Fruit fly (Drosophila melanogaster) whole organism, embryonic: ENCODE results near the gene CG9467.

ENCODE experiments used
- Atf3 ChIP-seq: fragments of 200-800 bp; sonication (Bioruptor generic); optimal IDR thresholded peaks from 3 replicates; lab custom pipeline; 2016; ENCODE audit warnings: missing biosample characterization, missing genetic modification characterization
- CG10654 ChIP-seq: fragments of 200-800 bp; sonication (Bioruptor generic); optimal IDR thresholded peaks from 2 replicates; lab custom pipeline; 2016; ENCODE audit warnings: missing biosample characterization, missing genetic modification characterization
- CG10959 ChIP-seq: fragments of 200-800 bp; sonication (Bioruptor generic); IDR thresholded peaks from 2 replicates; pipeline ENCODE4 v1.3.6; 2022; ENCODE audit warnings: missing biosample characterization, missing genetic modification characterization
- CG14441 ChIP-seq: fragments of 200-800 bp; sonication (Bioruptor generic); IDR thresholded peaks from 2 replicates; pipeline ENCODE4 v1.3.6; 2022; ENCODE audit warnings: missing biosample characterization, missing genetic modification characterization
- CG14667 ChIP-seq: fragments of 200-800 bp; sonication (Bioruptor generic); IDR thresholded peaks from 2 replicates; pipeline ENCODE4 v1.3.6; 2022; ENCODE audit warnings: missing biosample characterization, missing genetic modification characterization
- CG15601 ChIP-seq: fragments of 200-800 bp; sonication (Bioruptor generic); optimal IDR thresholded peaks from 3 replicates; lab custom pipeline; 2019; ENCODE audit warnings: missing biosample characterization, mild to moderate bottlenecking, missing genetic modification characterization, moderate library complexity
- CG16779 ChIP-seq: fragments of 200-800 bp; sonication (Bioruptor generic); IDR thresholded peaks from 2 replicates; pipeline ENCODE4 v1.3.6; 2022; ENCODE audit warnings: missing biosample characterization, missing genetic modification characterization
- CG2202 ChIP-seq: fragments of 200-800 bp; sonication (Bioruptor generic); optimal IDR thresholded peaks from 2 replicates; lab custom pipeline; 2018; ENCODE audit warnings: missing biosample characterization, mild to moderate bottlenecking, missing genetic modification characterization
- CG2678 ChIP-seq: fragments of 200-800 bp; sonication (Bioruptor generic); optimal IDR thresholded peaks from 3 replicates; lab custom pipeline; 2019; ENCODE audit warnings: missing biosample characterization, mild to moderate bottlenecking, missing genetic modification characterization, moderate library complexity
- CG30431 ChIP-seq: fragments of 200-800 bp; sonication (Bioruptor generic); optimal IDR thresholded peaks from 2 replicates; lab custom pipeline; 2017; ENCODE audit warnings: missing biosample characterization, missing genetic modification characterization
- CG31224 ChIP-seq: fragments of 200-800 bp; sonication (Bioruptor generic); IDR thresholded peaks from 2 replicates; pipeline ENCODE4 v1.3.6; 2022; ENCODE audit warnings: missing biosample characterization, missing genetic modification characterization
- CG32532 ChIP-seq: fragments of 200-800 bp; sonication (Bioruptor generic); IDR thresholded peaks from 2 replicates; pipeline ENCODE4 v1.3.6; 2022; ENCODE audit warnings: missing biosample characterization, missing genetic modification characterization
- CG3838 ChIP-seq: fragments of 200-800 bp; sonication (Bioruptor generic); optimal IDR thresholded peaks from 3 replicates; lab custom pipeline; 2016; ENCODE audit warnings: missing biosample characterization, missing genetic modification characterization
- CG4328 ChIP-seq: fragments of 200-800 bp; sonication (Bioruptor generic); optimal IDR thresholded peaks from 3 replicates; lab custom pipeline; 2017; ENCODE audit warnings: missing biosample characterization, missing genetic modification reagents, missing genetic modification characterization
- CG4360 ChIP-seq: fragments of 200-800 bp; sonication (Bioruptor generic); IDR thresholded peaks from 2 replicates; pipeline ENCODE4 v1.3.6; 2022; ENCODE audit warnings: missing biosample characterization, missing genetic modification characterization
- CG43689 ChIP-seq: fragments of 200-800 bp; sonication (Bioruptor generic); IDR thresholded peaks from 2 replicates; pipeline ENCODE4 v1.3.6; 2022; ENCODE audit warnings: missing biosample characterization, missing genetic modification characterization
- CG5245 ChIP-seq: fragments of 200-800 bp; sonication (Bioruptor generic); optimal IDR thresholded peaks from 3 replicates; lab custom pipeline; 2016; ENCODE audit warnings: missing biosample characterization, missing genetic modification characterization
- CG8924 ChIP-seq: fragments of 200-800 bp; optimal IDR thresholded peaks from 3 replicates; lab custom pipeline; 2019; ENCODE audit warnings: missing biosample characterization, mild to moderate bottlenecking, missing genetic modification characterization, moderate library complexity
- CG9932 ChIP-seq: fragments of 200-800 bp; sonication (Bioruptor generic); IDR thresholded peaks from 2 replicates; pipeline ENCODE4 v1.3.6; 2022; ENCODE audit warnings: missing biosample characterization, missing genetic modification characterization
- Dad ChIP-seq: fragments of 200-800 bp; sonication (Bioruptor generic); optimal IDR thresholded peaks from 3 replicates; lab custom pipeline; 2016; ENCODE audit warnings: missing biosample characterization, missing genetic modification characterization
- Dek ChIP-seq: fragments of 200-800 bp; sonication (Bioruptor generic); optimal IDR thresholded peaks from 3 replicates; lab custom pipeline; 2019; ENCODE audit warnings: missing biosample characterization, mild to moderate bottlenecking, missing genetic modification characterization, moderate library complexity
- Lhr ChIP-seq: fragments of 200-800 bp; sonication (Bioruptor generic); optimal IDR thresholded peaks from 3 replicates; lab custom pipeline; 2017; ENCODE audit warnings: mild to moderate bottlenecking, missing biosample characterization, missing genetic modification reagents, missing genetic modification characterization
- Meics ChIP-seq: fragments of 200-800 bp; sonication (Bioruptor generic); optimal IDR thresholded peaks from 2 replicates; lab custom pipeline; 2017; ENCODE audit warnings: missing biosample characterization, mild to moderate bottlenecking, missing genetic modification characterization
- aop ChIP-seq: fragments of 200-800 bp; sonication (Bioruptor generic); IDR thresholded peaks from 2 replicates; pipeline ENCODE4 v1.3.6; 2022; ENCODE audit warnings: missing biosample characterization, missing genetic modification characterization
- crc ChIP-seq: fragments of 200-800 bp; sonication (Bioruptor generic); optimal IDR thresholded peaks from 2 replicates; lab custom pipeline; 2016; ENCODE audit warnings: missing biosample characterization, missing genetic modification characterization
- disco-r ChIP-seq: fragments of 200-800 bp; sonication (Bioruptor generic); optimal IDR thresholded peaks from 2 replicates; lab custom pipeline; 2016; ENCODE audit warnings: missing biosample characterization, missing genetic modification characterization
- dpn ChIP-seq, 2 experiments: fragments of 200-800 bp; sonication (Bioruptor generic); optimal IDR thresholded peaks; 3 replicates each; lab custom pipeline; 2016; ENCODE audit warnings: missing biosample characterization in 2 of 2, missing genetic modification characterization in 2 of 2
- grau ChIP-seq: fragments of 200-800 bp; optimal IDR thresholded peaks from 3 replicates; lab custom pipeline; 2019; ENCODE audit warnings: missing biosample characterization, mild to moderate bottlenecking, missing genetic modification characterization, moderate library complexity
- hkb ChIP-seq, 2 experiments: fragments of 200-800 bp in 1 of 2; fragments of >200 bp in 1 of 2; sonication (Bioruptor generic) in 1 of 2; IDR thresholded peaks in 1 of 2; optimal IDR thresholded peaks in 1 of 2; 2 replicates each; pipeline versions ENCODE4 v1.3.6 to Lab custom; 2017 to 2022; ENCODE audit warnings: missing biosample characterization in 1 of 2, missing genetic modification characterization in 1 of 2
- lola ChIP-seq, 3 experiments: fragments of >200 bp in 2 of 3; fragments of 200-800 bp in 1 of 3; sonication (Bioruptor generic) in 1 of 3; optimal IDR thresholded peaks; 2 replicates each; lab custom pipeline; 2017 to 2019; ENCODE audit warnings: missing biosample characterization in 3 of 3, missing genetic modification characterization in 3 of 3, mild to moderate bottlenecking in 1 of 3, moderate library complexity in 1 of 3
- ranshi ChIP-seq: fragments of 200-800 bp; sonication (Bioruptor generic); IDR thresholded peaks from 2 replicates; pipeline ENCODE4 v1.3.6; 2022; ENCODE audit warnings: missing biosample characterization, missing genetic modification characterization
- salm ChIP-seq: fragments of 200-800 bp; sonication (Bioruptor generic); optimal IDR thresholded peaks from 2 replicates; lab custom pipeline; 2018; ENCODE audit warnings: missing biosample characterization, mild to moderate bottlenecking, missing genetic modification characterization
- scrt ChIP-seq: fragments of 200-800 bp; sonication (Bioruptor generic); optimal IDR thresholded peaks from 2 replicates; lab custom pipeline; 2018; ENCODE audit warnings: missing biosample characterization, mild to moderate bottlenecking, missing genetic modification characterization, moderate library complexity
- slbo ChIP-seq: fragments of 200-800 bp; sonication (Bioruptor generic); IDR thresholded peaks from 2 replicates; pipeline ENCODE4 v1.3.6; 2022; ENCODE audit warnings: missing biosample characterization, missing genetic modification characterization
- so ChIP-seq: fragments of 200-800 bp; sonication (Bioruptor generic); IDR thresholded peaks from 3 replicates; pipeline ENCODE4 v1.3.6; 2022; ENCODE audit warnings: missing biosample characterization, missing genetic modification characterization
- tin ChIP-seq: fragments of 200-800 bp; sonication (Bioruptor generic); optimal IDR thresholded peaks from 3 replicates; lab custom pipeline; 2016; ENCODE audit warnings: missing biosample characterization, missing genetic modification characterization
- zen ChIP-seq: fragments of 200-800 bp; sonication (Bioruptor generic); optimal IDR thresholded peaks from 3 replicates; lab custom pipeline; 2018; ENCODE audit warnings: missing biosample characterization, mild to moderate bottlenecking, missing genetic modification characterization, moderate library complexity

Gene CG9467

DNA sequence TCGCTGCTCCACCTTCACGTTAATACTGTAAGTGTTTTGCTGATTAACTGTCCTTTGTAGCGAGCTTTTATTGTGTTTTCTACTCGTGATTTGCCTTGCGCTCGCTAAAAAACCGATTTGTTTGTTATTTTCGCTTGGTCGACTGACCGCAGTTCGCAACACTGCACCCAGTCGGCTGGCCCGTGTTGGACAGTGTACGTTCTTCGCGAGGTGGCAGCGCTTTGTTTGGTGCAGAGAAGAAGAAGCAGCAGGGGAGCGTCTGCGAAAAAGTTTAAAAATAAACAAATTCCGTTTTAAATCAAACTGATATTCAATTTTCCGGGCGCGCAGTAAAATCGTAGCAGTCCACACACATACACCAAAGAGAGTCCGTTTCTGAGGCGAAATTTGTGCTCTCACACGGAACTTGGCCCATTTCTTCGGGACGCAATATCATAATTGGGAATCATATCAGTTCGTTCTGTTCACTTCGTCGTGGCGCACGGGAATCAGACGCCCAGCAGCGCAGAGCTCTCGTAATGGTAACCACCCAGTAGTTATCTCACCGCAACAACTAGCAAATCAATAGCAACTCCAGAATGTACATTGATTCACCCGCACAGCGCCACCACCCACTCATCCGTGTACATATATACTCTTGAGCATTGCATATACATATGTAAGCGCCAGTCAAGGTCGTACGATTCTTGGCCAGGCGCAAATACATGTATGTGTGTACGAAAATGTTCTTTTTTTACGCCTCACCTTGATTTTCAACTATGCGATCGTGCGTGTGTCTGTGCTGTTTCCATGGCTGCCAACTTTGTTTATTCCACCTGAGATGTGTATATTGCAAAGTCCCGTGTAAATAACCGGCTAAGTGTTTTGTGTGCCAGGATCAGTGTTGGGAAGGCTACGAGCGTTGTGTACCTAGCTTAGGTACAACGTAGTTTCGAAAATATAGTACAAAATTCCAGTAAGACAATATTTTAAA lies 32.9 kb downstream of the CG9467 start, which contains the start of gene Naa80 (continued):
- TF ChIP-seq CG3838 (no peak), aop (GFP tag; lab: Robert Waterston, UW) (no peak), slbo (peak; percentile 88), Meics (GFP tag; lab: Kevin White, UChicago) (peak; percentile 57), disco-r (GFP tag; lab: Kevin White, UChicago) (peak; percentile 7), CG15601 (tag; lab: Kevin White, UChicago) (peak; percentile 22), Atf3 (peak; percentile 45), CG5245 (GFP tag; lab: Kevin White, UChicago) (peak; percentile 21), CG2678 (tag; lab: Kevin White, UChicago) (no peak), CG14667 (GFP tag; lab: Robert Waterston, UW) (no peak; the same call in 1 of the 2 replicates), CG8924 (tag; lab: Kevin White, UChicago) (peak; percentile 60), CG10959 (GFP tag; lab: Robert Waterston, UW) (no peak), CG2202 (no peak), tin (GFP tag; lab: Kevin White, UChicago) (peak; percentile 71), hkb (optimal IDR thresholded peaks at IDR 0.05; lab: Kevin White, UChicago) (peak; percentile 81), hkb (GFP tag; IDR thresholded peaks at IDR 0.05; lab: Robert Waterston, UW) (peak; percentile 37; the same call in 1 of the 2 replicates), lola (GFP tag; optimal IDR thresholded peaks at IDR 0.05; lab: Kevin White, UChicago) (no peak), Lhr (peak; percentile 16), Dad (peak; percentile 69), CG31224 (GFP tag; lab: Robert Waterston, UW) (peak; percentile 76), CG16779 (GFP tag; lab: Robert Waterston, UW) (peak; percentile 73; the same call in 1 of the 2 replicates), CG4328 (GFP tag; lab: Kevin White, UChicago) (peak; percentile 1), grau (tag; lab: Kevin White, UChicago) (peak; percentile 53), CG30431 (GFP tag; lab: Kevin White, UChicago) (no peak), CG4360 (GFP tag; lab: Robert Waterston, UW) (0 out of 2 replicates have a peak, but pooled peaks have one; percentile 11), CG9932 (GFP tag; lab: Robert Waterston, UW) (peak; percentile 87), salm (no peak), crc (peak; percentile 22), Dek (tag; lab: Kevin White, UChicago) (peak; percentile 34), CG10654 (peak; percentile 51), dpn (GFP tag; optimal IDR thresholded peaks at IDR 0.05; lab: Kevin White, UChicago) (peak; percentile 77), CG43689 (GFP tag; lab: Robert Waterston, UW) (no peak), zen (tag; lab: Kevin White, UChicago) (peak; percentile 15), scrt (no peak), so (GFP tag; lab: Robert Waterston, UW) (no peak), CG14441 (GFP tag; lab: Robert Waterston, UW) (peak; percentile 35; the same call in 1 of the 2 replicates), CG32532 (GFP tag; lab: Robert Waterston, UW) (peak; percentile 61; the same call in 1 of the 2 replicates), ranshi (peak; percentile 54; the same call in 1 of the 2 replicates)
